Worm (Caenorhabditis elegans) whole organism, L2 larva: ENCODE data around the gene bpl-1.

ENCODE experiments used
- C34F6.9 ChIP-seq: fragments of 150-350 bp; optimal IDR thresholded peaks from 2 replicates; lab custom pipeline; 2014; ENCODE audit warnings: missing biosample characterization, missing genetic modification characterization
- F13H6.1 ChIP-seq: sonication (generic microtip); optimal IDR thresholded peaks from 2 replicates; lab custom pipeline; 2016; ENCODE audit warnings: missing genetic modification characterization, missing compliant biosample characterization
- R02D3.7 ChIP-seq: fragments of 150-350 bp; optimal IDR thresholded peaks from 2 replicates; lab custom pipeline; 2014; ENCODE audit warnings: missing biosample characterization, missing genetic modification characterization
- Y55F3AM.14 ChIP-seq: fragments of 200-800 bp; sonication (Bioruptor generic); optimal IDR thresholded peaks from 2 replicates; lab custom pipeline; 2018; ENCODE audit warnings: mild to moderate bottlenecking, missing genetic modification characterization, missing compliant biosample characterization
- ZK546.5 ChIP-seq: sonication (generic microtip); optimal IDR thresholded peaks from 2 replicates; lab custom pipeline; 2017; ENCODE audit warnings: missing biosample characterization, missing genetic modification characterization
- alr-1 ChIP-seq: fragments of 150-350 bp; optimal IDR thresholded peaks from 2 replicates; lab custom pipeline; 2014; ENCODE audit warnings: missing biosample characterization, missing genetic modification characterization
- aly-2 ChIP-seq: fragments of 150-350 bp; optimal IDR thresholded peaks from 2 replicates; lab custom pipeline; 2014; ENCODE audit warnings: missing biosample characterization, missing genetic modification characterization
- ceh-16 ChIP-seq: fragments of 150-350 bp; optimal IDR thresholded peaks from 2 replicates; lab custom pipeline; 2014; ENCODE audit warnings: missing biosample characterization, missing genetic modification characterization
- ceh-82 ChIP-seq: fragments of 150-350 bp; optimal IDR thresholded peaks from 2 replicates; lab custom pipeline; 2014; ENCODE audit warnings: missing biosample characterization, missing genetic modification characterization
- crh-2 ChIP-seq: sonication (generic microtip); optimal IDR thresholded peaks from 2 replicates; lab custom pipeline; 2017; ENCODE audit warnings: missing biosample characterization, missing genetic modification characterization
- egl-27 ChIP-seq: sonication (generic microtip); optimal IDR thresholded peaks from 3 replicates; lab custom pipeline; 2017; ENCODE audit warnings: missing biosample characterization, missing genetic modification reagents, missing genetic modification characterization
- elt-1 ChIP-seq: fragments of 150-350 bp; optimal IDR thresholded peaks from 2 replicates; lab custom pipeline; 2014; ENCODE audit warnings: missing biosample characterization, missing genetic modification characterization
- elt-3 ChIP-seq: sonication (generic microtip); optimal IDR thresholded peaks from 2 replicates; lab custom pipeline; 2017; ENCODE audit warnings: missing biosample characterization, missing genetic modification characterization
- fos-1 ChIP-seq: fragments of 150-350 bp; optimal IDR thresholded peaks from 2 replicates; lab custom pipeline; 2014; ENCODE audit warnings: missing biosample characterization, missing genetic modification characterization
- gmeb-1 ChIP-seq: fragments of 150-350 bp; optimal IDR thresholded peaks from 2 replicates; lab custom pipeline; 2014; ENCODE audit warnings: missing biosample characterization, missing genetic modification characterization
- lin-11 ChIP-seq: fragments of 150-350 bp; sonication (generic microtip); optimal IDR thresholded peaks from 2 replicates; lab custom pipeline; 2014; ENCODE audit warnings: missing biosample characterization, missing genetic modification characterization, inconsistent platforms, mixed read lengths
- lin-13 ChIP-seq: fragments of 150-350 bp; optimal IDR thresholded peaks from 2 replicates; lab custom pipeline; 2014; ENCODE audit warnings: missing biosample characterization, missing genetic modification reagents, missing genetic modification characterization
- lin-39 ChIP-seq: fragments of 150-350 bp; optimal IDR thresholded peaks from 2 replicates; lab custom pipeline; 2014; ENCODE audit warnings: missing biosample characterization, missing genetic modification reagents, missing genetic modification characterization
- mbf-1 ChIP-seq: sonication (generic microtip); optimal IDR thresholded peaks from 2 replicates; lab custom pipeline; 2017; ENCODE audit warnings: missing biosample characterization, missing genetic modification characterization
- mdl-1 ChIP-seq, 2 experiments: fragments of 150-350 bp in 1 of 2; sonication (generic microtip) in 1 of 2; optimal IDR thresholded peaks; 2 replicates each; lab custom pipeline; 2017; ENCODE audit warnings: missing biosample characterization in 2 of 2, missing genetic modification characterization in 2 of 2
- nhr-10 ChIP-seq: sonication (generic microtip); optimal IDR thresholded peaks from 2 replicates; lab custom pipeline; 2017; ENCODE audit warnings: missing biosample characterization, missing genetic modification characterization
- nhr-11 ChIP-seq: fragments of 150-350 bp; optimal IDR thresholded peaks from 2 replicates; lab custom pipeline; 2014; ENCODE audit warnings: missing biosample characterization, missing genetic modification characterization
- nhr-12 ChIP-seq: fragments of 150-350 bp; optimal IDR thresholded peaks from 2 replicates; lab custom pipeline; 2014; ENCODE audit warnings: missing biosample characterization, missing genetic modification characterization
- nhr-23 ChIP-seq: fragments of 150-350 bp; optimal IDR thresholded peaks from 2 replicates; lab custom pipeline; 2014; ENCODE audit warnings: missing biosample characterization, missing genetic modification reagents, missing genetic modification characterization
- nhr-237 ChIP-seq: fragments of 150-350 bp; optimal IDR thresholded peaks from 2 replicates; lab custom pipeline; 2014; ENCODE audit warnings: missing biosample characterization, missing genetic modification characterization
- nhr-77 ChIP-seq: fragments of 150-350 bp; optimal IDR thresholded peaks from 2 replicates; lab custom pipeline; 2014; ENCODE audit warnings: missing biosample characterization, missing genetic modification characterization
- sem-4 ChIP-seq: fragments of 150-350 bp; optimal IDR thresholded peaks from 2 replicates; lab custom pipeline; 2014; ENCODE audit warnings: missing biosample characterization, missing genetic modification reagents, missing genetic modification characterization
- skn-1 ChIP-seq: sonication (generic microtip); optimal IDR thresholded peaks from 2 replicates; lab custom pipeline; 2017; ENCODE audit warnings: missing biosample characterization, missing genetic modification characterization
- sma-3 ChIP-seq: sonication (generic microtip); optimal IDR thresholded peaks from 2 replicates; lab custom pipeline; 2016; ENCODE audit warnings: missing genetic modification reagents, missing genetic modification characterization, missing compliant biosample characterization
- sma-9 ChIP-seq, 2 experiments: fragments of 150-350 bp in 1 of 2; sonication (generic microtip) in 1 of 2; optimal IDR thresholded peaks; 2 replicates each; lab custom pipeline; 2014 to 2016; ENCODE audit warnings: missing genetic modification characterization in 2 of 2, mild to moderate bottlenecking in 1 of 2, missing biosample characterization in 1 of 2, missing compliant biosample characterization in 1 of 2, missing genetic modification reagents in 1 of 2, moderate library complexity in 1 of 2
- snpc-4 ChIP-seq: fragments of 150-350 bp; optimal IDR thresholded peaks from 2 replicates; lab custom pipeline; 2014; ENCODE audit warnings: missing biosample characterization, missing genetic modification characterization
- unc-39 ChIP-seq: fragments of 150-350 bp; optimal IDR thresholded peaks from 2 replicates; lab custom pipeline; 2014; ENCODE audit warnings: missing biosample characterization, missing genetic modification characterization
- unc-55 ChIP-seq: fragments of 150-350 bp; sonication (generic microtip); optimal IDR thresholded peaks from 3 replicates; lab custom pipeline; 2014; ENCODE audit warnings: missing biosample characterization, missing genetic modification reagents, missing genetic modification characterization
- zag-1 ChIP-seq: fragments of 150-350 bp; optimal IDR thresholded peaks from 2 replicates; lab custom pipeline; 2014; ENCODE audit warnings: missing biosample characterization, missing genetic modification characterization
- ztf-1 ChIP-seq: fragments of 200-800 bp; sonication (Bioruptor generic); conservative IDR thresholded peaks from 2 replicates; pipeline ENCODE4 v1.3.6; 2022; ENCODE audit warnings: missing genetic modification characterization, missing compliant biosample characterization
- ztf-11 ChIP-seq: sonication (generic microtip); optimal IDR thresholded peaks from 2 replicates; lab custom pipeline; 2017; ENCODE audit warnings: missing biosample characterization, missing genetic modification characterization
- ztf-4 ChIP-seq: fragments of 150-350 bp; optimal IDR thresholded peaks from 2 replicates; lab custom pipeline; 2014; ENCODE audit warnings: missing biosample characterization, missing genetic modification characterization

The bpl-1 gene

ce11 chrII:6322081-6322480 is 48.1 kb downstream of the bpl-1 start:
- TF ChIP-seq sem-4 (tag; lab: Kevin White, UChicago): no peak
- no peak for TF ChIP-seq sma-9 (GFP tag; optimal IDR thresholded peaks at IDR 0.05; lab: Kevin White, UChicago)
- no peak for TF ChIP-seq sma-9 (tag; optimal IDR thresholded peaks at IDR 0.05; lab: Kevin White, UChicago)
- TF ChIP-seq skn-1 (tag; lab: Kevin White, UChicago): no peak
- TF ChIP-seq ztf-11: no peak
- no peak for TF ChIP-seq unc-39
- no peak for TF ChIP-seq nhr-237 (tag; lab: Kevin White, UChicago)
- TF ChIP-seq ztf-4 (tag; lab: Kevin White, UChicago): no peak
- no peak for TF ChIP-seq mbf-1 (tag; lab: Kevin White, UChicago)
- no peak for TF ChIP-seq alr-1 (tag; lab: Kevin White, UChicago)
- no peak for TF ChIP-seq nhr-10 (tag; lab: Kevin White, UChicago)
- no peak for TF ChIP-seq lin-11 (tag; lab: Kevin White, UChicago)
- TF ChIP-seq ZK546.5: no peak
- TF ChIP-seq ceh-16 (tag; lab: Kevin White, UChicago): no peak
- TF ChIP-seq zag-1 (tag; lab: Kevin White, UChicago): no peak
- TF ChIP-seq C34F6.9 (tag; lab: Kevin White, UChicago): no peak
- no peak for TF ChIP-seq unc-55 (GFP tag; lab: Kevin White, UChicago)
- TF ChIP-seq F13H6.1: no peak
- TF ChIP-seq R02D3.7 (tag; lab: Kevin White, UChicago): no peak
- TF ChIP-seq sma-3: no peak

- TF ChIP-seq mbf-1 (tag; lab: Kevin White, UChicago): no peak
- TF ChIP-seq nhr-10 (tag; lab: Kevin White, UChicago): no peak
- no peak for TF ChIP-seq gmeb-1 (tag; lab: Kevin White, UChicago)
- TF ChIP-seq ztf-11: no peak
- TF ChIP-seq nhr-12 (tag; lab: Kevin White, UChicago): no peak
- no peak for TF ChIP-seq zag-1 (tag; lab: Kevin White, UChicago)
- no peak for TF ChIP-seq ceh-82 (tag; lab: Kevin White, UChicago)
- no peak for TF ChIP-seq F13H6.1
- TF ChIP-seq unc-39: no peak
- TF ChIP-seq alr-1 (tag; lab: Kevin White, UChicago): no peak
- no peak for TF ChIP-seq lin-13 (GFP tag; lab: Kevin White, UChicago)
- TF ChIP-seq lin-11 (tag; lab: Kevin White, UChicago): no peak
- no peak for TF ChIP-seq ztf-1
Observed at ce11 chrII:6322979-6323378, 49.0 kb downstream of the bpl-1 start, which contains the start of gene C32D5.4. Gene C32D5.4 (minus strand): TSS chrII:6323079.

- TF ChIP-seq mdl-1 (tag; optimal IDR thresholded peaks at IDR 0.05; lab: Kevin White, UChicago) (no peak), R02D3.7 (tag; lab: Kevin White, UChicago) (no peak), mbf-1 (tag; lab: Kevin White, UChicago) (no peak), egl-27 (tag; lab: Kevin White, UChicago) (no peak), lin-11 (tag; lab: Kevin White, UChicago) (no peak), ztf-1 (no peak), nhr-77 (tag; lab: Kevin White, UChicago) (no peak), F13H6.1 (no peak), crh-2 (no peak), ZK546.5 (no peak), sem-4 (tag; lab: Kevin White, UChicago) (no peak), sma-3 (peak; percentile 50), alr-1 (tag; lab: Kevin White, UChicago) (no peak), fos-1 (tag; lab: Kevin White, UChicago) (peak; percentile 32), Y55F3AM.14 (GFP tag; lab: Kevin White, UChicago) (no peak)
- TF ChIP-seq, all 48 proteins: peak for 2
Observed at ce11 chrII:6324086-6324485, 50.1 kb downstream of the bpl-1 start, which contains the start of gene sma-6. Gene sma-6 (plus strand): TSS chrII:6324484.

DNA sequence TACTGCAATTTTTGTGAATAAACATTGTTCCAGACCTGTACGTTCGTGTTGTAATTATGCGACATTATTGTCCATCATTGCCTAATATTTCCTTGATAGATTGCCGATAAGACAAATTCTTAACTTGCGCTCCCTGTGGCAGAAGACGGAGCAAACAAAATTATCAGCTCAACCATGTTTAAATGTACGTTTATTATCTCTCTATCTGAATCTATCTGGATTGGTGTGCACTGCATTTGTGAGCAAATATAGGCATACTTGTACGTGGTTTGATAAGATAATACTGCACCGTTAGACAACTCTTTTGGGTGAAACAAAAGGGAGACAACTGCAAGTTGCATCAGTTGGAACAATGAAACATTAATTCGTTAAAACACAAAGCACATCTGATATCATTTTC is 53.3 kb downstream of the bpl-1 start:
- TF ChIP-seq R02D3.7 (tag; lab: Kevin White, UChicago): no peak
- TF ChIP-seq F13H6.1: peak; percentile 57
- TF ChIP-seq aly-2: no peak
- peak; percentile 24 for TF ChIP-seq gmeb-1 (tag; lab: Kevin White, UChicago)
- peak; percentile 67 for TF ChIP-seq sma-9 (GFP tag; optimal IDR thresholded peaks at IDR 0.05; lab: Kevin White, UChicago)
- no peak for TF ChIP-seq sma-9 (tag; optimal IDR thresholded peaks at IDR 0.05; lab: Kevin White, UChicago)
- TF ChIP-seq ceh-82 (tag; lab: Kevin White, UChicago): no peak
- peak; percentile 91 for TF ChIP-seq fos-1 (tag; lab: Kevin White, UChicago)
- TF ChIP-seq lin-11 (tag; lab: Kevin White, UChicago): no peak
- TF ChIP-seq sma-3: peak; percentile 5
- TF ChIP-seq crh-2: peak; percentile 70
- no peak for TF ChIP-seq mdl-1 (tag; optimal IDR thresholded peaks at IDR 0.05; lab: Kevin White, UChicago)
- TF ChIP-seq elt-3 (tag; lab: Kevin White, UChicago): no peak

- TF ChIP-seq sma-9 (GFP tag; optimal IDR thresholded peaks at IDR 0.05; lab: Kevin White, UChicago) (peak; percentile 17), sma-9 (tag; optimal IDR thresholded peaks at IDR 0.05; lab: Kevin White, UChicago) (no peak), aly-2 (no peak), R02D3.7 (tag; lab: Kevin White, UChicago) (no peak), elt-1 (tag; lab: Kevin White, UChicago) (no peak), skn-1 (tag; lab: Kevin White, UChicago) (peak; percentile 33), lin-39 (tag; lab: Kevin White, UChicago) (no peak), crh-2 (peak; percentile 43), sem-4 (tag; lab: Kevin White, UChicago) (no peak), mdl-1 (tag; optimal IDR thresholded peaks at IDR 0.05; lab: Kevin White, UChicago) (no peak), gmeb-1 (tag; lab: Kevin White, UChicago) (peak; percentile 43), snpc-4 (tag; lab: Kevin White, UChicago) (no peak), nhr-23 (tag; lab: Kevin White, UChicago) (no peak), fos-1 (tag; lab: Kevin White, UChicago) (peak; percentile 95), nhr-11 (no peak)
- TF ChIP-seq, all 48 proteins: peak for 5
Observed at ce11 chrII:6328672-6329071, 54.7 kb downstream of the bpl-1 start.
